Worm (Caenorhabditis elegans) whole organism, late embryonic: Measurements from ENCODE around the gene F10D7.4.

Experiments
- C38D4.7 ChIP-seq: fragments of 200-800 bp; sonication (Bioruptor generic); optimal IDR thresholded peaks from 2 replicates; lab custom pipeline; 2018; ENCODE audit warnings: mild to moderate bottlenecking, missing genetic modification characterization, moderate library complexity, missing compliant biosample characterization
- F13H6.1 ChIP-seq: sonication (generic microtip); optimal IDR thresholded peaks from 2 replicates; lab custom pipeline; 2016; ENCODE audit warnings: missing genetic modification characterization, missing compliant biosample characterization
- K09A11.1 ChIP-seq: sonication (generic microtip); optimal IDR thresholded peaks from 2 replicates; lab custom pipeline; 2017; ENCODE audit warnings: antibody characterized with exemption, mild to moderate bottlenecking, missing genetic modification characterization, missing compliant biosample characterization; ENCODE audit not compliant: insufficient read depth
- T23F11.4 ChIP-seq: fragments of 200-800 bp; sonication (Bioruptor generic); optimal IDR thresholded peaks from 2 replicates; lab custom pipeline; 2018; ENCODE audit warnings: mild to moderate bottlenecking, missing genetic modification characterization, missing compliant biosample characterization
- ahr-1 ChIP-seq: sonication (generic microtip); optimal IDR thresholded peaks from 2 replicates; lab custom pipeline; 2016; ENCODE audit warnings: missing genetic modification characterization, missing compliant biosample characterization
- ama-1 ChIP-seq: fragments of 150-350 bp; optimal IDR thresholded peaks from 2 replicates; lab custom pipeline; 2014
- ceh-14 ChIP-seq: sonication (generic microtip); optimal IDR thresholded peaks from 2 replicates; lab custom pipeline; 2016; ENCODE audit warnings: missing genotype, missing genetic modification characterization, missing compliant biosample characterization
- ceh-18 ChIP-seq: sonication (generic microtip); optimal IDR thresholded peaks from 2 replicates; lab custom pipeline; 2016; ENCODE audit warnings: missing genetic modification characterization, missing compliant biosample characterization
- ceh-19 ChIP-seq: fragments of 200-800 bp; sonication (Bioruptor generic); optimal IDR thresholded peaks from 2 replicates; lab custom pipeline; 2018; ENCODE audit warnings: mild to moderate bottlenecking, missing genetic modification characterization, missing compliant biosample characterization
- ceh-34 ChIP-seq: sonication (generic microtip); optimal IDR thresholded peaks from 2 replicates; lab custom pipeline; 2016; ENCODE audit warnings: mild to moderate bottlenecking, missing genetic modification characterization, missing compliant biosample characterization
- ceh-45 ChIP-seq: fragments of 200-800 bp; sonication (Bioruptor generic); IDR thresholded peaks from 2 replicates; pipeline ENCODE4 v1.3.6; 2022; ENCODE audit warnings: missing genetic modification reagents, missing genetic modification characterization, missing compliant biosample characterization
- dve-1 ChIP-seq: sonication (generic microtip); optimal IDR thresholded peaks from 2 replicates; lab custom pipeline; 2017; ENCODE audit warnings: antibody characterized with exemption, mild to moderate bottlenecking, missing genetic modification characterization, missing compliant biosample characterization
- elt-2 ChIP-seq: sonication (generic microtip); optimal IDR thresholded peaks from 2 replicates; lab custom pipeline; 2016; ENCODE audit warnings: missing genetic modification reagents, missing genetic modification characterization, missing compliant biosample characterization
- elt-4 ChIP-seq: sonication (generic microtip); optimal IDR thresholded peaks from 2 replicates; lab custom pipeline; 2016; ENCODE audit warnings: missing genetic modification characterization, missing compliant biosample characterization
- fax-1 ChIP-seq: sonication (generic microtip); optimal IDR thresholded peaks from 2 replicates; lab custom pipeline; 2016; ENCODE audit warnings: missing genotype, missing genetic modification characterization, missing compliant biosample characterization
- fkh-6 ChIP-seq: sonication (generic microtip); optimal IDR thresholded peaks from 2 replicates; lab custom pipeline; 2016; ENCODE audit warnings: missing genetic modification characterization, missing compliant biosample characterization
- hlh-15 ChIP-seq: sonication (generic microtip); optimal IDR thresholded peaks from 2 replicates; lab custom pipeline; 2016; ENCODE audit warnings: missing genetic modification characterization, missing compliant biosample characterization
- hlh-8 ChIP-seq: sonication (generic microtip); optimal IDR thresholded peaks from 2 replicates; lab custom pipeline; 2016; ENCODE audit warnings: missing genotype, missing genetic modification characterization, missing compliant biosample characterization
- pag-3 ChIP-seq: sonication (generic microtip); optimal IDR thresholded peaks from 2 replicates; lab custom pipeline; 2016; ENCODE audit warnings: missing compliant biosample characterization, missing genetic modification characterization, borderline replicate concordance
- pax-1 ChIP-seq: fragments of 150-350 bp; optimal IDR thresholded peaks from 2 replicates; lab custom pipeline; 2014; ENCODE audit warnings: missing biosample characterization, missing genetic modification characterization
- pha-2 ChIP-seq: sonication (generic microtip); optimal IDR thresholded peaks from 2 replicates; lab custom pipeline; 2017; ENCODE audit warnings: mild to moderate bottlenecking, missing genetic modification characterization, missing compliant biosample characterization
- pha-4 ChIP-seq: fragments of 150-350 bp; optimal IDR thresholded peaks from 2 replicates; lab custom pipeline; 2018; ENCODE audit warnings: missing biosample characterization, missing genetic modification reagents, missing genetic modification characterization
- pros-1 ChIP-seq: fragments of 150-350 bp; optimal IDR thresholded peaks from 2 replicates; lab custom pipeline; 2014; ENCODE audit warnings: missing biosample characterization, missing genetic modification reagents, missing genetic modification characterization
- rnt-1 ChIP-seq: sonication (generic microtip); optimal IDR thresholded peaks from 2 replicates; lab custom pipeline; 2016; ENCODE audit warnings: missing genetic modification characterization, missing compliant biosample characterization
- sox-4 ChIP-seq: sonication (generic microtip); optimal IDR thresholded peaks from 2 replicates; lab custom pipeline; 2017; ENCODE audit warnings: mild to moderate bottlenecking, missing genetic modification characterization, inconsistent platforms, missing compliant biosample characterization
- ttx-3 ChIP-seq: sonication (generic microtip); optimal IDR thresholded peaks from 2 replicates; lab custom pipeline; 2016; ENCODE audit warnings: missing genetic modification reagents, missing genetic modification characterization, missing compliant biosample characterization
- unc-86 ChIP-seq: sonication (generic microtip); optimal IDR thresholded peaks from 2 replicates; lab custom pipeline; 2016; ENCODE audit warnings: missing genetic modification characterization, missing compliant biosample characterization
- zip-5 ChIP-seq: sonication (generic microtip); optimal IDR thresholded peaks from 2 replicates; lab custom pipeline; 2016; ENCODE audit warnings: missing genetic modification characterization, missing compliant biosample characterization
- ztf-16 ChIP-seq: sonication (generic microtip); optimal IDR thresholded peaks from 2 replicates; lab custom pipeline; 2017; ENCODE audit warnings: missing genetic modification characterization, missing compliant biosample characterization

The F10D7.4 gene

DNA sequence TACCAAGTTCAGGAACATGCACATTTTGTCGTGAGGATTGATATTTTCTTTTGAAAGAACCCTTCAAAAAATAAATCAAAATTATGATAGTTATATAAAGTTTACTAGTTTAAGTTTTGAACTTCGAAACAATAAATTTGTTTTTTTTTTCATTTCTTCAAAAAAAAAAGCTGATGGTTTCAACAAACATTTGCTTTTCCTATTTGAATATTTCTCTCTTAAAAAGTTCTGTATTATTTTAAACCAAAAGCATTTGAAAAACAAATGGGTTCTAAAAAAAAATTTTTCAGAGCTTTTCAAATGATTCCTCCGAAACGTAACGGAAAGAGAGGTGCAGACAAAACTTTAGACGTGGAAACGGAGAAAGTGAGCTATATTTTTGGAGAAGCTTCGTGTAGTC is 41.4 kb downstream of the F10D7.4 start, which contains the start of gene C53C11.1:
C53C11.1 (plus strand) TSS at position 301 of the 400 bp plus-strand sequence.
- TF ChIP-seq C38D4.7 (no peak), unc-86 (no peak)

DNA sequence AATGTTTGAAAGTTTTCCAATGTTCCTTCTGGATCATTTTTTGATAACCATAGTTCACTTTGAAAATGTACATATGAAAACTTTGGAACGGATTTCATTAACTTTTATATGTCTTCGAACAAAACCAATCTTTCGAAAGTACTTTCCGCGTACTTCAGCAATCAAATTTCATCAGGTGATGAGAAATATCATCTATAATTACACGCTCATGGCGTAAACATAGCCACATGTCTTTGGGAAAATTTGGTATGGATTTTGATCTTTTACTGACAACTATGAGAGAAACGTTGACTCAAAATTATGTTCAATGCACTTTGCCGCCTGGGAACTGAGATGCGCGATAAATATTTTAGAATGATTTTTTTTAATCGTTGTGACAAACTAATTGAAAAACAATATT is 42.9 kb downstream of the F10D7.4 start:
- no peak for TF ChIP-seq pha-2 (tag; lab: Kevin White, UChicago)
- TF ChIP-seq C38D4.7, result no peak
- no peak for TF ChIP-seq pros-1 (tag; lab: Kevin White, UChicago)
- TF ChIP-seq ceh-45 (GFP tag; lab: Robert Waterston, UW), result no peak
- TF ChIP-seq pha-4 (tag; lab: Kevin White, UChicago), result no peak
- no peak for TF ChIP-seq hlh-15 (tag; lab: Kevin White, UChicago)
- no peak for TF ChIP-seq K09A11.1
- TF ChIP-seq ceh-18 (tag; lab: Kevin White, UChicago), result no peak
- TF ChIP-seq elt-4 (tag; lab: Kevin White, UChicago), result no peak
- TF ChIP-seq hlh-8 (tag; lab: Kevin White, UChicago), result no peak
- no peak for TF ChIP-seq fkh-6 (tag; lab: Kevin White, UChicago)
- TF ChIP-seq fax-1 (tag; lab: Kevin White, UChicago), result no peak
- no peak for TF ChIP-seq ceh-34
- no peak for TF ChIP-seq ceh-14 (tag; lab: Kevin White, UChicago)
- TF ChIP-seq, all 69 proteins: peak for 0

DNA sequence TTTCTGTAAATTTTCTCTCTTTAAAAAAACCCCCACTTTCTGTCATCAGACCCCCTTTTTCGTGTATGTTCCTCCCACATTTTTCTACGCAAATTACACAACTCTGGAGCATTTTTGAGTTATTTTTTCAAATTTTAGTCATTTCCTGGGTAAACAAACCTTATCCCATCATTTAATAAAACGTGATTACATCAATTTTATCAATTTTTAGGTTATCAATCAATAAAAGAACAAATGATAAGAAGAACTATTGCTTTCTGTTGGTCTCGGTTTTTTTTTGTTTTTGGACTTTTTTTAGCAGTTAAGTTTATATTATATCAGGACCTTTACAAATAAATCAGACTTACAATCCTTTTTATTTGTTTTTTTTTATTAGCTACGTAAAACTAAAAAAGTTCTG is 45.5 kb downstream of the F10D7.4 start, which contains the start of gene C53C11.2:
C53C11.2 (plus strand) TSS at position 284 of the 400 bp plus-strand sequence.
- no peak for TF ChIP-seq pax-1
- peak; percentile 81 for TF ChIP-seq elt-2 (tag; lab: Kevin White, UChicago)

DNA sequence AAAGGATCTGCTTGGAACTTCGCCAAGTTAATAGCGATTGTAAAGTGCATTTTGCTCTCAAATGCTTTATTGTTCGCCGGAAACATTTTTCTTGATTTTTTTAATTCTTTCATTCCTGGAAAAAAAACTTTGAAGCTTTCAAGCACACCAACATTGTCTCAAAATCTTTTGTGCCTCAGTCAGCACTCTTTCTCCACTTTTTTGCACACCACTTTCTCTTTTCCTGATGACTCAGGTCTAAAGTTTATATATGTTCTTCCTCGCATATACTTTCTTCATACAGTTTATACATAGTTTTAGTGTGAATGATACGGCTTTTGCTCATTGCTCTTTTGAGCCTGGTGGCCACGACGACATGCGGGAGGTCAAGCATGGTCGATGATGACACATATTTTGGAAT is 48.1 kb downstream of the F10D7.4 start, which contains the start of gene C53C11.5:
C53C11.5 (plus strand) TSS at position 301 of the 400 bp plus-strand sequence.
- TF ChIP-seq ztf-16 (no peak), pag-3 (tag; lab: Kevin White, UChicago) (no peak), ceh-14 (tag; lab: Kevin White, UChicago) (no peak), rnt-1 (tag; lab: Kevin White, UChicago) (no peak), ttx-3 (no peak), ceh-19 (GFP tag; lab: Kevin White, UChicago) (no peak), zip-5 (no peak), pha-4 (tag; lab: Kevin White, UChicago) (no peak), elt-4 (tag; lab: Kevin White, UChicago) (no peak), hlh-15 (tag; lab: Kevin White, UChicago) (no peak), ama-1 (lab: Kevin White, UChicago) (no peak), F13H6.1 (no peak), fkh-6 (tag; lab: Kevin White, UChicago) (no peak), T23F11.4 (GFP tag; lab: Kevin White, UChicago) (no peak), sox-4 (no peak), ahr-1 (tag; lab: Kevin White, UChicago) (no peak), dve-1 (tag; lab: Kevin White, UChicago) (no peak)
